Worm (Caenorhabditis elegans): ENCODE results near the gene ubq-1.
A peak's percentile ranks its signal among the peaks of the same experiment; 100 is the strongest.

ubq-1 gene

ce11 chrIII:5988461-5988860 is 48.4 kb downstream of the ubq-1 start:
- TF ChIP-seq F49E8.2 (tag; optimal IDR thresholded peaks at IDR 0.05; ENCODE audit: borderline replicate concordance) (peak; percentile 27), F37D6.2 (tag; optimal IDR thresholded peaks at IDR 0.05) (no peak), daf-16 (GFP tag; optimal IDR thresholded peaks at IDR 0.05) (no peak), daf-16 (tag; optimal IDR thresholded peaks at IDR 0.05) (no peak), dmd-6 (GFP tag; IDR thresholded peaks at IDR 0.05) (no peak), fkh-10 (GFP tag; optimal IDR thresholded peaks at IDR 0.05) (no peak), nhr-28 (tag; optimal IDR thresholded peaks at IDR 0.05) (no peak), F26F4.8 (GFP tag; conservative IDR thresholded peaks at IDR 0.05) (no peak), R02D3.7 (tag; optimal IDR thresholded peaks at IDR 0.05) (peak; percentile 12), Y48G9A.11 (GFP tag; IDR thresholded peaks at IDR 0.05) (peak; percentile 54; the same call in 1 of the 2 replicates), unc-130 (GFP tag; optimal IDR thresholded peaks at IDR 0.05) (no peak), lin-39 (tag; optimal IDR thresholded peaks at IDR 0.05) (no peak), rbr-2 (tag; optimal IDR thresholded peaks at IDR 0.05) (no peak), lin-38 (GFP tag; IDR thresholded peaks at IDR 0.05) (peak; percentile 21; the same call in 1 of the 2 replicates), lin-29 (GFP tag; IDR thresholded peaks at IDR 0.05) (no peak), tag-97 (GFP tag; IDR thresholded peaks at IDR 0.05) (no peak), madf-9 (GFP tag; conservative IDR thresholded peaks at IDR 0.05) (no peak), hif-1 (tag; optimal IDR thresholded peaks at IDR 0.05) (no peak)

DNA sequence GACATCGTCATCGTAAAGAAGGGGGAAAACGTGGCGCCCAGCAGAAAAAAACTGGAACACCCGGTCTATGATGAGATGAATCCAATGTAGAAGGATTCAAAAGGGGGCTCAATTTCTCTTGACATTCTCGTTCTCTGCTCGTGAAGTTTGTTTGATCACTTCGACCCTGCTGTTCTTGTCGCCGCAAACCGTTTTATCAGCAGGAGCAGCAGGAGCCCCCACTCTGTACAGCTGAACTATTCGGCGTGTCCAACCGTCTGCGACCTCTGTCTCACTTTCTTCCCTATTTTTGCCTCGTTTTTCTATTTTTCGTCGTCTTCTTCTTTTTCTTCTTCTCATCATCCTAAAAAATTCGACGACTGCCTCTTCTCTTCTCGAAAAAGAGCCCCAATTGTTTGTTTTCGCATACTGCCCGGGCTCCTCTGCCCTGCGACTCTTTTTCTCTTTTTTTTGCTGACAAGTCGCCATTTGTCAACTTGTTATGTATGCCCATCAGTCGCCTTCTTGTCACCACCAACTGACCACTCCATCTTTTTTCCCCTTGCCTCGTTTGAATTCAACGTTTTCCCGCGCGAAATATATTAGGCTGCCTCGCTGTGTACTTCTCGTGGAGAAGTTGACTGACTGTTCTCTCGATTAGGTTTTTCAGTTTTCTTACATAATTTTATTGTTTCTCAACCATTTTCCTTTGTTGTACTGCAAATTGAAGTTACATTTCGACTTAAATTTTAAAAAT is 49.1 kb downstream of the ubq-1 start:
- no peak for TF ChIP-seq mdl-1 (tag; optimal IDR thresholded peaks at IDR 0.05)
- TF ChIP-seq ceh-32 (tag; optimal IDR thresholded peaks at IDR 0.05; ENCODE audit: poor library complexity): no peak
- no peak for TF ChIP-seq egl-43 (GFP tag; IDR thresholded peaks at IDR 0.05)
- TF ChIP-seq mes-2 (tag; optimal IDR thresholded peaks at IDR 0.05; ENCODE audit: poor library complexity, severe bottlenecking): peak; percentile 66
- TF ChIP-seq unc-62 (GFP tag; optimal IDR thresholded peaks at IDR 0.05 in 1 of 2): peak in 1 of 2 experiments; percentile 93
- TF ChIP-seq unc-62 (tag; optimal IDR thresholded peaks at IDR 0.05): no peak
- 0 out of 2 replicates have a peak, but pooled peaks have one; percentile 28 for TF ChIP-seq hmg-1.1 (GFP tag; IDR thresholded peaks at IDR 0.05)
- TF ChIP-seq hif-1 (tag; optimal IDR thresholded peaks at IDR 0.05): no peak
- TF ChIP-seq dmd-9 (GFP tag; IDR thresholded peaks at IDR 0.05): no peak
- no peak for TF ChIP-seq daf-12 (tag; optimal IDR thresholded peaks at IDR 0.05)
- TF ChIP-seq ceh-82 (tag; optimal IDR thresholded peaks at IDR 0.05): no peak
- no peak for TF ChIP-seq cey-2 (tag; optimal IDR thresholded peaks at IDR 0.05; ENCODE audit: borderline replicate concordance, insufficient read depth)
- peak; percentile 75 for TF ChIP-seq dpl-1 (GFP tag; optimal IDR thresholded peaks at IDR 0.05)
- TF ChIP-seq aha-1 (tag): peak; percentile 42
- peak in 1 of 2 experiments; percentile 23 for TF ChIP-seq daf-16 (GFP tag; optimal IDR thresholded peaks at IDR 0.05)
- TF ChIP-seq daf-16 (tag; optimal IDR thresholded peaks at IDR 0.05): peak; percentile 18
- peak; percentile 14 for TF ChIP-seq mep-1 (tag; optimal IDR thresholded peaks at IDR 0.05)
- no peak for TF ChIP-seq daf-8 (GFP tag; IDR thresholded peaks at IDR 0.05)
- no peak for TF ChIP-seq Y48G9A.11 (GFP tag; IDR thresholded peaks at IDR 0.05)
- TF ChIP-seq F26F4.8 (GFP tag; conservative IDR thresholded peaks at IDR 0.05): no peak
- no peak for TF ChIP-seq nhr-48 (tag; optimal IDR thresholded peaks at IDR 0.05)
- TF ChIP-seq F37D6.2 (tag; optimal IDR thresholded peaks at IDR 0.05): no peak
- peak; percentile 27 for TF ChIP-seq hlh-11 (tag; optimal IDR thresholded peaks at IDR 0.05)
- TF ChIP-seq dmd-6 (GFP tag; IDR thresholded peaks at IDR 0.05): no peak
- TF ChIP-seq spr-1 (tag; optimal IDR thresholded peaks at IDR 0.05): no peak
- TF ChIP-seq spr-3 (GFP tag; optimal IDR thresholded peaks at IDR 0.05): no peak
- TF ChIP-seq lin-13 (GFP tag; optimal IDR thresholded peaks at IDR 0.05): no peak
- TF ChIP-seq nhr-41 (GFP tag; IDR thresholded peaks at IDR 0.05): 0 out of 2 replicates have a peak, but pooled peaks have one; percentile 34
- TF ChIP-seq F49E8.2 (tag; optimal IDR thresholded peaks at IDR 0.05; ENCODE audit: borderline replicate concordance): no peak
